Fruit fly (Drosophila melanogaster) whole organism: ENCODE results near the gene CAH6.

Experiments
- Dll ChIP-seq: fragments of >200 bp; optimal IDR thresholded peaks from 2 replicates; lab custom pipeline; 2017
- EcR ChIP-seq, 2 experiments: fragments of >200 bp; optimal IDR thresholded peaks; 2 replicates each; lab custom pipeline; 2017; ENCODE audit warnings: missing biosample characterization in 2 of 2, missing genetic modification characterization in 2 of 2, missing genetic modification reagents in 2 of 2
- psq ChIP-seq: fragments of >200 bp; optimal IDR thresholded peaks from 2 replicates; lab custom pipeline; 2017
- usp ChIP-seq: fragments of >200 bp; optimal IDR thresholded peaks from 2 replicates; lab custom pipeline; 2017; ENCODE audit warnings: missing biosample characterization, missing genetic modification characterization, mixed read lengths

- no peak for TF ChIP-seq psq (lab: Kevin White, UChicago)
- TF ChIP-seq Dll (lab: Kevin White, UChicago) = no peak
- no peak for TF ChIP-seq usp (GFP tag; lab: Kevin White, UChicago)
- TF ChIP-seq EcR (GFP tag; optimal IDR thresholded peaks at IDR 0.05; lab: Kevin White, UChicago) = no peak
Measured at dm6 chr3R:31232236-31232635, 25.2 kb upstream of the CAH6 start, which contains the start of gene CG15563.
